Worm (Caenorhabditis elegans) whole organism, L4/young adult: ENCODE data around the gene sri-34.
"Not testable (repeated sequence)": the region's sequence is repeated elsewhere in the genome, so short reads cannot be mapped to it uniquely, and the experiment has no call there.

ENCODE experiments used
- W03F9.2 ChIP-seq: fragments of 150-350 bp; optimal IDR thresholded peaks from 2 replicates; lab custom pipeline; 2014; ENCODE audit warnings: missing biosample characterization, missing genetic modification characterization
- him-1 ChIP-seq: sonication (generic microtip); optimal IDR thresholded peaks from 2 replicates; lab custom pipeline; 2016; ENCODE audit warnings: missing genotype, missing genetic modification reagents, missing genetic modification characterization, missing compliant biosample characterization

DNA sequence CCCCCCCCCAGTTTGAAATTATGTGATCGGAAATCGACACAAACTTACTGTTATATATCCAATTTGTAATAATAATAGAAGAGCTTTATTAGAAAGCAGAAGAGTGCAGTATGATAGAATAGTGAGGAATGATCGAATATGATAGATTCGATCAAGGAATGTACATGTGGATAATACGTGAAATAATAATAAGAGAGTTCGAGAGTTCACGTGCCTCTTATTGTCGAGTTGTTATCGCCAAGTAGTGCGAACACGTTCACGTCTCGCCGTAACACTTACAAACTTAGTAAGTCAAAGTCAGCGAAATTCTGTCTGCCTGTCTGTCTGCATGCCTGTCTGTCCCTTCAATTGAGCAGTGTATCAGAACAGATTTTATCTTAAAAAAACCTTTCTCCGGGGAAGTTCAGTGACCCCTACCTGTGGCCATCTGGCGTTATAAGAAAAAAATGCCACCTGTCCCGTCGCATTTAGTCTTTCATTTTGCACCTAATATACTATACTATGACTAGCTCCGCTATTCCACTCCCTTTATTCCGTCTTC lies 24.5 kb upstream of the sri-34 start, which contains the start of the genes Y27F2A.6 and Y27F2A.8:
- not testable (repeated sequence) for TF ChIP-seq him-1; W03F9.2 (tag; lab: Kevin White, UChicago)
